Worm (Caenorhabditis elegans): ENCODE data around the gene ergi-3.

DNA sequence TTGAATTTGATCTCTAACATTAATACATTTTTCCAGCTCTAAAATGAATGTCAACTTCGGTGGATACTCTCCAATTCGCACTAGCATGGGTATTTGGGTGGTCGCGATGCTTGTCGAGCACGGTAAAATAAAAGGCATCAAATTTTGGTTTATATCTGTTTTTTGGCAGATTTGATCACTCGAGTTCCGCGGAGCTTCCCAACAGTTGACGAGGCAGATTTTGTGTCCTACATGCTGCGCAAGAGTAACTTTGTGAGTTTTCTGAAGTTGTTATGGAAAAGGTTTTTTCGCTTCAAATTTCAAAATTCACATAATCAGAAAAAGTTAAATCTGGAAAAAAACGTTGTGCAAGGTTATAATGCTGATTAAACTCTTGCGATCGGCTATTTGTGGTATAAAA, 24.8 kb upstream of the ergi-3 start:
- TF ChIP-seq cog-1 (tag; optimal IDR thresholded peaks at IDR 0.05) = no peak
- TF ChIP-seq T22C8.4 (GFP tag; IDR thresholded peaks at IDR 0.05) = no peak
- no peak for TF ChIP-seq flt-1 (GFP tag; IDR thresholded peaks at IDR 0.05)
- no peak for TF ChIP-seq ref-1 (GFP tag; conservative IDR thresholded peaks at IDR 0.05)
- no peak for TF ChIP-seq ztf-23 (GFP tag; IDR thresholded peaks at IDR 0.05)
